Worm (Caenorhabditis elegans) whole organism, L4/young adult: ENCODE results near the gene Y39B6A.29.

Source experiments
- W03F9.2 ChIP-seq: fragments of 150-350 bp; optimal IDR thresholded peaks from 2 replicates; lab custom pipeline; 2014; ENCODE audit warnings: missing biosample characterization, missing genetic modification characterization
- dao-5 ChIP-seq: sonication (generic microtip); optimal IDR thresholded peaks from 2 replicates; lab custom pipeline; 2016; ENCODE audit warnings: missing genotype, missing genetic modification characterization, moderate library complexity, missing compliant biosample characterization
- him-1 ChIP-seq: sonication (generic microtip); optimal IDR thresholded peaks from 2 replicates; lab custom pipeline; 2016; ENCODE audit warnings: missing genotype, missing genetic modification reagents, missing genetic modification characterization, missing compliant biosample characterization

ce11 chrV:19031456-19031855 is 6.9 kb upstream of the Y39B6A.29 start, which contains the start of gene Y39B6A.27:
- no peak for TF ChIP-seq dao-5
- TF ChIP-seq W03F9.2 (tag; lab: Kevin White, UChicago) = no peak
- TF ChIP-seq him-1 (tag; lab: Kevin White, UChicago) = no peak
